Fruit fly (Drosophila melanogaster) whole organism, embryonic: ENCODE data around the gene her.

Experiments used
- CG10274 ChIP-seq: fragments of 200-800 bp; sonication (Bioruptor generic); optimal IDR thresholded peaks from 3 replicates; lab custom pipeline; 2017; ENCODE audit warnings: missing biosample characterization, mild to moderate bottlenecking, missing genetic modification characterization
- CG10959 ChIP-seq: fragments of 200-800 bp; sonication (Bioruptor generic); IDR thresholded peaks from 2 replicates; pipeline ENCODE4 v1.3.6; 2022; ENCODE audit warnings: missing biosample characterization, missing genetic modification characterization
- CG11398 ChIP-seq: fragments of 200-800 bp; sonication (Bioruptor generic); optimal IDR thresholded peaks from 2 replicates; lab custom pipeline; 2016; ENCODE audit warnings: missing biosample characterization, missing genetic modification characterization
- CG1233 ChIP-seq: fragments of 200-800 bp; sonication (Bioruptor generic); optimal IDR thresholded peaks from 4 replicates; lab custom pipeline; 2018; ENCODE audit warnings: missing biosample characterization, mild to moderate bottlenecking, missing genetic modification characterization
- CG15011 ChIP-seq: fragments of 200-800 bp; sonication (Bioruptor generic); optimal IDR thresholded peaks from 3 replicates; lab custom pipeline; 2018; ENCODE audit warnings: missing biosample characterization, mild to moderate bottlenecking, missing genetic modification characterization
- CG15269 ChIP-seq: fragments of 200-800 bp; sonication (Bioruptor generic); optimal IDR thresholded peaks from 2 replicates; lab custom pipeline; 2018; ENCODE audit warnings: missing biosample characterization, mild to moderate bottlenecking, missing genetic modification characterization, moderate library complexity
- CG15479 ChIP-seq: fragments of 200-800 bp; sonication (Bioruptor generic); optimal IDR thresholded peaks from 3 replicates; lab custom pipeline; 2019; ENCODE audit warnings: missing biosample characterization, mild to moderate bottlenecking, missing genetic modification characterization, moderate library complexity
- CG1603 ChIP-seq: fragments of 200-800 bp; sonication (Bioruptor generic); optimal IDR thresholded peaks from 2 replicates; lab custom pipeline; 2019; ENCODE audit warnings: missing biosample characterization, mild to moderate bottlenecking, missing genetic modification characterization, moderate library complexity
- CG17359 ChIP-seq: fragments of 200-800 bp; sonication (Bioruptor generic); optimal IDR thresholded peaks from 3 replicates; lab custom pipeline; 2018; ENCODE audit warnings: missing biosample characterization, mild to moderate bottlenecking, missing genetic modification characterization, moderate library complexity
- CG18011 ChIP-seq: fragments of 200-800 bp; sonication (Bioruptor generic); optimal IDR thresholded peaks from 2 replicates; lab custom pipeline; 2017; ENCODE audit warnings: missing biosample characterization, missing genetic modification characterization, mild to moderate bottlenecking, moderate library complexity, missing genotype
- CG3065 ChIP-seq: fragments of 200-800 bp; sonication (Bioruptor generic); optimal IDR thresholded peaks from 2 replicates; lab custom pipeline; 2016; ENCODE audit warnings: missing biosample characterization, missing genetic modification characterization
- CG31388 ChIP-seq: fragments of 200-800 bp; sonication (Bioruptor generic); optimal IDR thresholded peaks from 2 replicates; lab custom pipeline; 2016; ENCODE audit warnings: missing biosample characterization, missing genetic modification characterization
- CG3995 ChIP-seq: fragments of 200-800 bp; sonication (Bioruptor generic); optimal IDR thresholded peaks from 3 replicates; lab custom pipeline; 2016; ENCODE audit warnings: missing biosample characterization, missing genetic modification characterization
- CG4854 ChIP-seq: fragments of 200-800 bp; sonication (Bioruptor generic); optimal IDR thresholded peaks from 2 replicates; lab custom pipeline; 2016; ENCODE audit warnings: missing biosample characterization, missing genetic modification characterization, inconsistent platforms
- CG6175 ChIP-seq: fragments of 200-800 bp; sonication (Bioruptor generic); IDR thresholded peaks from 3 replicates; pipeline ENCODE4 v1.3.6; 2022; ENCODE audit warnings: missing biosample characterization, missing genetic modification characterization
- CG6254 ChIP-seq: fragments of 200-800 bp; sonication (Bioruptor generic); optimal IDR thresholded peaks from 3 replicates; lab custom pipeline; 2017; ENCODE audit warnings: mild to moderate bottlenecking, missing biosample characterization, missing genetic modification reagents, missing genetic modification characterization
- CG6813 ChIP-seq: fragments of 200-800 bp; sonication (Bioruptor generic); optimal IDR thresholded peaks from 2 replicates; lab custom pipeline; 2017; ENCODE audit warnings: missing biosample characterization, missing genetic modification characterization, mild to moderate bottlenecking, moderate library complexity, missing genetic modification reagents
- CG6854 ChIP-seq: fragments of 200-800 bp; sonication (Bioruptor generic); optimal IDR thresholded peaks from 3 replicates; lab custom pipeline; 2017; ENCODE audit warnings: missing biosample characterization, mild to moderate bottlenecking, missing genetic modification characterization
- CG7372 ChIP-seq: fragments of 200-800 bp; sonication (Bioruptor generic); IDR thresholded peaks from 2 replicates; pipeline ENCODE4 v1.3.6; 2022; ENCODE audit warnings: missing biosample characterization, missing genetic modification characterization
- CG9727 ChIP-seq: fragments of 200-800 bp; sonication (Bioruptor generic); optimal IDR thresholded peaks from 3 replicates; lab custom pipeline; 2017; ENCODE audit warnings: missing biosample characterization, mild to moderate bottlenecking, missing genetic modification characterization
- Chrac-16 ChIP-seq: fragments of 200-800 bp; sonication (Bioruptor generic); optimal IDR thresholded peaks from 3 replicates; lab custom pipeline; 2016; ENCODE audit warnings: missing biosample characterization, missing genetic modification characterization
- CkIIα-i1 ChIP-seq: fragments of 200-800 bp; sonication (Bioruptor generic); IDR thresholded peaks from 2 replicates; pipeline ENCODE4 v1.3.6; 2022; ENCODE audit warnings: missing biosample characterization, missing genetic modification characterization
- D19B ChIP-seq: fragments of 200-800 bp; sonication (Bioruptor generic); optimal IDR thresholded peaks from 2 replicates; lab custom pipeline; 2017; ENCODE audit warnings: missing biosample characterization, mild to moderate bottlenecking, missing genetic modification characterization
- Fer1 ChIP-seq: fragments of 200-800 bp; sonication (Bioruptor generic); optimal IDR thresholded peaks from 2 replicates; lab custom pipeline; 2017; ENCODE audit warnings: missing biosample characterization, mild to moderate bottlenecking, missing genetic modification characterization
- Opbp ChIP-seq: fragments of 200-800 bp; sonication (Bioruptor generic); IDR thresholded peaks from 3 replicates; pipeline ENCODE4 v1.3.6; 2022; ENCODE audit warnings: missing biosample characterization, missing genetic modification characterization; ENCODE audit not compliant: partially characterized antibody
- Optix ChIP-seq: fragments of 200-800 bp; sonication (Bioruptor generic); IDR thresholded peaks from 3 replicates; pipeline ENCODE4 v1.3.6; 2022; ENCODE audit warnings: missing biosample characterization, missing genetic modification characterization
- Ptx1 ChIP-seq: fragments of 200-800 bp; sonication (Bioruptor generic); IDR thresholded peaks from 2 replicates; pipeline ENCODE4 v1.3.6; 2022; ENCODE audit warnings: missing biosample characterization, missing genetic modification characterization
- Side ChIP-seq: fragments of 200-800 bp; sonication (Bioruptor generic); optimal IDR thresholded peaks from 2 replicates; lab custom pipeline; 2016; ENCODE audit warnings: missing biosample characterization, missing genetic modification characterization
- Vsx1 ChIP-seq: fragments of 200-800 bp; sonication (Bioruptor generic); optimal IDR thresholded peaks from 2 replicates; lab custom pipeline; 2017; ENCODE audit warnings: missing biosample characterization, mild to moderate bottlenecking, missing genetic modification characterization, missing genetic modification reagents
- az2 ChIP-seq: fragments of 200-800 bp; sonication (Bioruptor generic); optimal IDR thresholded peaks from 3 replicates; lab custom pipeline; 2016; ENCODE audit warnings: missing biosample characterization, missing genetic modification characterization
- crp ChIP-seq, 2 experiments: fragments of 200-800 bp; sonication (Bioruptor generic); optimal IDR thresholded peaks; 2 replicates in 1 of 2; 3 replicates in 1 of 2; lab custom pipeline; 2017; ENCODE audit warnings: missing biosample characterization in 2 of 2, missing genetic modification characterization in 2 of 2, mild to moderate bottlenecking in 1 of 2, moderate library complexity in 1 of 2
- danr ChIP-seq: fragments of 200-800 bp; sonication (Bioruptor generic); IDR thresholded peaks from 2 replicates; pipeline ENCODE4 v1.3.6; 2022; ENCODE audit warnings: missing biosample characterization, missing genetic modification characterization
- esg ChIP-seq: fragments of 200-800 bp; sonication (Bioruptor generic); conservative IDR thresholded peaks from 2 replicates; pipeline ENCODE4 v1.3.6; 2022; ENCODE audit warnings: missing biosample characterization, missing genetic modification characterization
- eve ChIP-seq, 2 experiments: fragments of >200 bp; optimal IDR thresholded peaks; 2 replicates each; lab custom pipeline; 2017; ENCODE audit warnings: missing biosample characterization in 2 of 2, missing genetic modification characterization in 2 of 2
- fd96Cb ChIP-seq: fragments of 200-800 bp; sonication (Bioruptor generic); optimal IDR thresholded peaks from 2 replicates; lab custom pipeline; 2018; ENCODE audit warnings: missing biosample characterization, mild to moderate bottlenecking, missing genetic modification characterization, moderate library complexity
- gce ChIP-seq: fragments of 200-800 bp; sonication (Bioruptor generic); IDR thresholded peaks from 3 replicates; pipeline ENCODE4 v1.3.6; 2022; ENCODE audit warnings: missing biosample characterization, missing genetic modification characterization
- gem ChIP-seq: fragments of 200-800 bp; sonication (Bioruptor generic); optimal IDR thresholded peaks from 2 replicates; lab custom pipeline; 2019; ENCODE audit warnings: missing biosample characterization, mild to moderate bottlenecking, missing genetic modification characterization, moderate library complexity
- gsb-n ChIP-seq: fragments of 200-800 bp; sonication (Bioruptor generic); optimal IDR thresholded peaks from 3 replicates; lab custom pipeline; 2018; ENCODE audit warnings: missing biosample characterization, mild to moderate bottlenecking, missing genetic modification characterization
- lmd ChIP-seq: fragments of 200-800 bp; sonication (Bioruptor generic); IDR thresholded peaks from 2 replicates; pipeline ENCODE4 v1.3.6; 2022; ENCODE audit warnings: missing biosample characterization, missing genetic modification characterization
- lola ChIP-seq, 3 experiments: fragments of >200 bp in 2 of 3; fragments of 200-800 bp in 1 of 3; sonication (Bioruptor generic) in 1 of 3; optimal IDR thresholded peaks; 2 replicates each; lab custom pipeline; 2017 to 2019; ENCODE audit warnings: missing biosample characterization in 3 of 3, missing genetic modification characterization in 3 of 3, mild to moderate bottlenecking in 1 of 3, moderate library complexity in 1 of 3
- nmo ChIP-seq: fragments of 200-800 bp; sonication (Bioruptor generic); optimal IDR thresholded peaks from 2 replicates; lab custom pipeline; 2018; ENCODE audit warnings: missing biosample characterization, mild to moderate bottlenecking, missing genetic modification characterization, moderate library complexity
- pnt ChIP-seq: fragments of 200-800 bp; sonication (Bioruptor generic); optimal IDR thresholded peaks from 3 replicates; lab custom pipeline; 2016; ENCODE audit warnings: missing biosample characterization, missing genetic modification characterization
- rib ChIP-seq: fragments of 200-800 bp; sonication (Bioruptor generic); IDR thresholded peaks from 2 replicates; pipeline ENCODE4 v1.3.6; 2022; ENCODE audit warnings: missing biosample characterization, missing genetic modification characterization
- row ChIP-seq: fragments of 200-800 bp; sonication (Bioruptor generic); IDR thresholded peaks from 3 replicates; pipeline ENCODE4 v1.3.6; 2022; ENCODE audit warnings: missing biosample characterization, missing genetic modification characterization
- slou ChIP-seq: fragments of 200-800 bp; sonication (Bioruptor generic); optimal IDR thresholded peaks from 3 replicates; lab custom pipeline; 2016; ENCODE audit warnings: missing biosample characterization, missing genetic modification characterization
- ssp ChIP-seq: fragments of 200-800 bp; sonication (Bioruptor generic); IDR thresholded peaks from 2 replicates; pipeline ENCODE4 v1.3.6; 2022; ENCODE audit warnings: missing biosample characterization, missing genetic modification characterization
- trh ChIP-seq: fragments of 200-800 bp; sonication (Bioruptor generic); optimal IDR thresholded peaks from 2 replicates; lab custom pipeline; 2016; ENCODE audit warnings: missing biosample characterization, missing genetic modification characterization
- unpg ChIP-seq: fragments of 200-800 bp; sonication (Bioruptor generic); optimal IDR thresholded peaks from 3 replicates; lab custom pipeline; 2018; ENCODE audit warnings: missing biosample characterization, mild to moderate bottlenecking, missing genetic modification characterization, moderate library complexity
- zfh1 ChIP-seq: fragments of 200-800 bp; sonication (Bioruptor generic); IDR thresholded peaks from 3 replicates; pipeline ENCODE4 v1.3.6; 2022; ENCODE audit warnings: missing biosample characterization, missing genetic modification characterization

The her gene

DNA sequence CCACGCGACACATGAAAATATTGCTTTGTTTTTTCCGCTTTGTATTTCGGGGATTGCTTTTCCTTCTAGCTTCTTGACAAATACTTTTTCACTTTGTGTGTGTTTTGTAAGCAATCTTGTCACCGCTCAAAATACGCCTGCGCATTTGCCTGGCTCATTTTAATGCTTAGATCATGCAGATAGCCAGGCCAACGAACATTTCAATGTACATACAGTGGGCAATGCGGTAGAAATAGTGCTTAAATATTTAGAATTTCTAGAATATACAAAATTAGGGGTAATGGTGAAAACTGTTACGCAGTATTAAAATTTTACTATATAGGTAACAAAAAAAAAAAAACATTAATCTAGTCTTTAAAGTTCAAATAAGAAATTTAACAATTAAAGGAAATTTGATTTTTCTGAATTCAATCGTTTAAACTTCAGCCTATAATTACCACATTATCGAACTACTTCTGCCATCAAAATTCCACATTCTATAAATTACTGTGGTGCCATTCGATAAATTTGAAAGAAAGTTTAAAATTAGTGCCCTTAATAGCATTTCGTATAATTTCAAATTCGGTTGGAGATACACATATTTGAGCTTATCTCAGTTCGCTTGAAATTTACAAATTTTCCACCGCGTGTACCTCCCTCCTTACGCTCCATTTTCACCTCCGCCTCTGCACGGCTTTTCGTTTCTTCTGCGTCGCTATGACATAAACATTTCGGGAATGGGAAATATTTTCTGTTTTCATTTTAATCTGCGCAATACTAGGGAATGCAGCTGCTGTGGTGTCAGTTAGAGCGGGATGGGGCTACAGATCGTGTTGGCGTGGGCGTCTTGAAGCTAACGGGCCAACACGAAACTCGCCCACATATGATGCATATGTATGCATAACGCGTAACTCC is 30.1 kb downstream of the her start (continued):
- TF ChIP-seq CG1603 (tag; lab: Kevin White, UChicago) (no peak), CG18011 (GFP tag; lab: Kevin White, UChicago) (no peak), Chrac-16 (GFP tag; lab: Kevin White, UChicago) (no peak), eve (GFP tag; optimal IDR thresholded peaks at IDR 0.05; lab: Kevin White, UChicago) (no peak), CG1233 (no peak), gsb-n (tag; lab: Kevin White, UChicago) (no peak), danr (GFP tag; lab: Robert Waterston, UW) (no peak), CG3065 (GFP tag; lab: Kevin White, UChicago) (no peak), CG11398 (GFP tag; lab: Kevin White, UChicago) (no peak), lmd (no peak), row (GFP tag; lab: Robert Waterston, UW) (peak; percentile 45; the same call in 2 of the 3 replicates), CkIIα-i1 (GFP tag; lab: Robert Waterston, UW) (no peak), Optix (GFP tag; lab: Robert Waterston, UW) (no peak), fd96Cb (no peak), D19B (GFP tag; lab: Kevin White, UChicago) (no peak), CG6854 (GFP tag; lab: Kevin White, UChicago) (no peak), rib (GFP tag; lab: Robert Waterston, UW) (no peak), Side (GFP tag; lab: Kevin White, UChicago) (no peak), gce (GFP tag; lab: Robert Waterston, UW) (no peak), CG6813 (GFP tag; lab: Kevin White, UChicago) (no peak), Fer1 (GFP tag; lab: Kevin White, UChicago) (no peak), CG10274 (GFP tag; lab: Kevin White, UChicago) (no peak), CG6254 (GFP tag; lab: Kevin White, UChicago) (no peak), slou (GFP tag; lab: Kevin White, UChicago) (no peak), CG9727 (GFP tag; lab: Kevin White, UChicago) (peak; percentile 4), CG17359 (tag; lab: Kevin White, UChicago) (no peak), CG6175 (GFP tag; lab: Robert Waterston, UW) (no peak), CG15479 (GFP tag; lab: Kevin White, UChicago) (no peak), crp (GFP tag; optimal IDR thresholded peaks at IDR 0.05; lab: Kevin White, UChicago) (no peak), unpg (GFP tag; lab: Kevin White, UChicago) (no peak), trh (GFP tag; lab: Kevin White, UChicago) (no peak), az2 (GFP tag; lab: Kevin White, UChicago) (peak; percentile 17), CG7372 (GFP tag; lab: Robert Waterston, UW) (no peak), CG31388 (GFP tag; lab: Kevin White, UChicago) (no peak), nmo (peak; percentile 26), CG4854 (GFP tag; lab: Kevin White, UChicago) (no peak), ssp (no peak), pnt (no peak), lola (GFP tag; optimal IDR thresholded peaks at IDR 0.05; lab: Kevin White, UChicago) (no peak), CG3995 (GFP tag; lab: Kevin White, UChicago) (no peak), CG10959 (GFP tag; lab: Robert Waterston, UW) (no peak), gem (tag; lab: Kevin White, UChicago) (peak; percentile 57), esg (GFP tag; lab: Robert Waterston, UW) (no peak), CG15011 (GFP tag; lab: Kevin White, UChicago) (no peak), Ptx1 (GFP tag; lab: Robert Waterston, UW) (peak; percentile 50), Vsx1 (GFP tag; lab: Kevin White, UChicago) (no peak), zfh1 (GFP tag; lab: Robert Waterston, UW) (0 out of 3 replicates have a peak, but pooled peaks have one; percentile 36), Opbp (GFP tag; lab: Robert Waterston, UW) (no peak), CG15269 (no peak)
